Worm (Caenorhabditis elegans) whole organism, L4 larva: Measurements from ENCODE around the gene F28C10.1.

Experiments used
- F26F4.8 ChIP-seq: fragments of 200-800 bp; sonication (Bioruptor generic); conservative IDR thresholded peaks from 2 replicates; pipeline ENCODE4 v1.3.6; 2022; ENCODE audit warnings: missing genetic modification characterization, missing compliant biosample characterization
- F37D6.2 ChIP-seq: sonication (generic microtip); optimal IDR thresholded peaks from 2 replicates; lab custom pipeline; 2016; ENCODE audit warnings: mild to moderate bottlenecking, missing genetic modification characterization, missing compliant biosample characterization
- T26A8.4 ChIP-seq: fragments of 200-800 bp; sonication (Bioruptor generic); IDR thresholded peaks from 2 replicates; pipeline ENCODE4 v1.3.6; 2022; ENCODE audit warnings: missing genetic modification characterization, missing compliant biosample characterization
- Y48G9A.11 ChIP-seq: fragments of 200-800 bp; sonication (Bioruptor generic); IDR thresholded peaks from 2 replicates; pipeline ENCODE4 v1.3.6; 2022; ENCODE audit warnings: missing genetic modification reagents, missing genetic modification characterization, missing compliant biosample characterization
- ZK337.2 ChIP-seq: fragments of 200-800 bp; sonication (Bioruptor generic); IDR thresholded peaks from 2 replicates; pipeline ENCODE4 v1.3.6; 2022; ENCODE audit warnings: missing genetic modification reagents, missing genetic modification characterization, missing compliant biosample characterization
- aha-1 ChIP-seq: fragments of 150-350 bp; peaks from one replicate; lab custom pipeline; 2014; ENCODE audit warnings: missing biosample characterization, missing genetic modification characterization
- aly-2 ChIP-seq: sonication (generic microtip); optimal IDR thresholded peaks from 2 replicates; lab custom pipeline; 2018; ENCODE audit warnings: missing biosample characterization, missing genetic modification characterization
- arid-1 ChIP-seq: fragments of 200-800 bp; sonication (Bioruptor generic); conservative IDR thresholded peaks from 2 replicates; pipeline ENCODE4 v1.3.6; 2022; ENCODE audit warnings: missing genetic modification reagents, missing genetic modification characterization, missing compliant biosample characterization
- ceh-20 ChIP-seq: fragments of 200-800 bp; sonication (Bioruptor generic); IDR thresholded peaks from 2 replicates; pipeline ENCODE4 v1.3.6; 2022; ENCODE audit warnings: missing genetic modification reagents, missing genetic modification characterization, missing compliant biosample characterization
- ceh-32 ChIP-seq: sonication (generic microtip); optimal IDR thresholded peaks from 2 replicates; lab custom pipeline; 2016; ENCODE audit warnings: mild to moderate bottlenecking, missing genetic modification characterization, missing compliant biosample characterization; ENCODE audit not compliant: poor library complexity
- ceh-82 ChIP-seq: sonication (generic microtip); optimal IDR thresholded peaks from 2 replicates; lab custom pipeline; 2017; ENCODE audit warnings: missing biosample characterization, missing genetic modification characterization
- ces-1 ChIP-seq: fragments of 150-350 bp; sonication (generic microtip); optimal IDR thresholded peaks from 4 replicates; lab custom pipeline; 2014; ENCODE audit warnings: missing biosample characterization, missing genetic modification reagents, missing genetic modification characterization
- daf-8 ChIP-seq: fragments of 200-800 bp; sonication (Bioruptor generic); IDR thresholded peaks from 2 replicates; pipeline ENCODE4 v1.3.6; 2022; ENCODE audit warnings: missing genetic modification characterization, missing compliant biosample characterization
- dmd-8 ChIP-seq: fragments of 200-800 bp; sonication (Bioruptor generic); IDR thresholded peaks from 2 replicates; pipeline ENCODE4 v1.3.6; 2022; ENCODE audit warnings: missing genetic modification characterization, missing compliant biosample characterization
- dpl-1 ChIP-seq: fragments of 150-350 bp; optimal IDR thresholded peaks from 2 replicates; lab custom pipeline; 2014; ENCODE audit warnings: missing biosample characterization, missing genetic modification reagents, missing genetic modification characterization
- duxl-1 ChIP-seq: sonication (generic microtip); optimal IDR thresholded peaks from 2 replicates; lab custom pipeline; 2016; ENCODE audit warnings: mild to moderate bottlenecking, missing genetic modification characterization, moderate library complexity, missing compliant biosample characterization; ENCODE audit not compliant: poor library complexity
- dve-1 ChIP-seq: sonication (generic microtip); optimal IDR thresholded peaks from 2 replicates; lab custom pipeline; 2017; ENCODE audit warnings: antibody characterized with exemption, mild to moderate bottlenecking, missing genetic modification characterization, missing compliant biosample characterization; ENCODE audit not compliant: insufficient read depth
- egl-43 ChIP-seq: fragments of 200-800 bp; sonication (Bioruptor generic); IDR thresholded peaks from 2 replicates; pipeline ENCODE4 v1.3.6; 2022; ENCODE audit warnings: missing genetic modification reagents, missing genetic modification characterization, missing compliant biosample characterization
- hif-1 ChIP-seq, 2 experiments: sonication (generic microtip); optimal IDR thresholded peaks; 2 replicates each; lab custom pipeline; 2016 to 2017; ENCODE audit warnings: missing compliant biosample characterization in 2 of 2, missing genetic modification characterization in 2 of 2, missing genetic modification reagents in 2 of 2, missing genotype in 2 of 2, mild to moderate bottlenecking in 1 of 2
- hlh-11 ChIP-seq: fragments of 200-800 bp; sonication (Bioruptor generic); optimal IDR thresholded peaks from 2 replicates; lab custom pipeline; 2018; ENCODE audit warnings: mild to moderate bottlenecking, missing genetic modification characterization, missing compliant biosample characterization
- hlh-30 ChIP-seq: sonication (generic microtip); optimal IDR thresholded peaks from 2 replicates; lab custom pipeline; 2017; ENCODE audit warnings: antibody characterized with exemption, mild to moderate bottlenecking, missing genetic modification characterization, missing compliant biosample characterization; ENCODE audit not compliant: insufficient read depth
- hmg-1.1 ChIP-seq: fragments of 200-800 bp; sonication (Bioruptor generic); IDR thresholded peaks from 2 replicates; pipeline ENCODE4 v1.3.6; 2022; ENCODE audit warnings: missing genetic modification reagents, missing genetic modification characterization, missing compliant biosample characterization
- lin-1 ChIP-seq: fragments of 200-800 bp; sonication (Bioruptor generic); IDR thresholded peaks from 2 replicates; pipeline ENCODE4 v1.3.6; 2022; ENCODE audit warnings: missing genetic modification reagents, missing genetic modification characterization, missing compliant biosample characterization
- lin-15B ChIP-seq: fragments of 150-350 bp; sonication (generic microtip); optimal IDR thresholded peaks from 3 replicates; lab custom pipeline; 2014; ENCODE audit warnings: missing biosample characterization, missing genetic modification characterization
- lin-39 ChIP-seq: fragments of 150-350 bp; optimal IDR thresholded peaks from 2 replicates; lab custom pipeline; 2014; ENCODE audit warnings: missing biosample characterization, missing genetic modification reagents, missing genetic modification characterization
- lsy-2 ChIP-seq, 2 experiments: fragments of 150-350 bp in 1 of 2; sonication (generic microtip) in 1 of 2; optimal IDR thresholded peaks; 2 replicates each; lab custom pipeline; 2014 to 2017; ENCODE audit warnings: missing biosample characterization in 2 of 2, missing genetic modification characterization in 2 of 2
- madf-5 ChIP-seq, 2 experiments: fragments of 200-800 bp; sonication (Bioruptor generic); IDR thresholded peaks; 2 replicates each; pipeline ENCODE4 v1.3.6; 2022; ENCODE audit warnings: missing compliant biosample characterization in 2 of 2, missing genetic modification characterization in 2 of 2
- mxl-3 ChIP-seq: fragments of 200-800 bp; sonication (Bioruptor generic); optimal IDR thresholded peaks from 2 replicates; lab custom pipeline; 2018; ENCODE audit warnings: mild to moderate bottlenecking, missing genetic modification characterization, missing compliant biosample characterization
- nhr-102 ChIP-seq: sonication (generic microtip); optimal IDR thresholded peaks from 2 replicates; lab custom pipeline; 2016; ENCODE audit warnings: mild to moderate bottlenecking, missing genetic modification characterization, moderate library complexity, missing compliant biosample characterization
- nhr-11 ChIP-seq: fragments of 150-350 bp; optimal IDR thresholded peaks from 2 replicates; lab custom pipeline; 2014; ENCODE audit warnings: missing biosample characterization, missing genetic modification characterization
- nhr-111 ChIP-seq: fragments of 200-800 bp; sonication (Bioruptor generic); optimal IDR thresholded peaks from 2 replicates; lab custom pipeline; 2018; ENCODE audit warnings: mild to moderate bottlenecking, missing genetic modification characterization, missing compliant biosample characterization
- nhr-25 ChIP-seq: sonication (generic microtip); optimal IDR thresholded peaks from 2 replicates; lab custom pipeline; 2017; ENCODE audit warnings: missing genetic modification characterization, mild to moderate bottlenecking, missing compliant biosample characterization, antibody characterized with exemption, moderate library complexity, borderline replicate concordance; ENCODE audit not compliant: insufficient read depth
- nhr-48 ChIP-seq: sonication (generic microtip); optimal IDR thresholded peaks from 2 replicates; lab custom pipeline; 2016; ENCODE audit warnings: mild to moderate bottlenecking, missing genetic modification characterization, missing compliant biosample characterization
- nhr-77 ChIP-seq: fragments of 150-350 bp; optimal IDR thresholded peaks from 2 replicates; lab custom pipeline; 2014; ENCODE audit warnings: missing biosample characterization, missing genetic modification characterization
- pha-4 ChIP-seq, 2 experiments: fragments of 150-350 bp in 1 of 2; fragments of 200-800 bp in 1 of 2; sonication (Bioruptor generic) in 1 of 2; IDR thresholded peaks in 1 of 2; optimal IDR thresholded peaks in 1 of 2; 2 replicates each; pipeline versions ENCODE4 v1.3.6 to Lab custom; 2014 to 2022; ENCODE audit warnings: missing genetic modification characterization in 2 of 2, missing genetic modification reagents in 2 of 2, missing biosample characterization in 1 of 2, missing compliant biosample characterization in 1 of 2
- php-3 ChIP-seq: fragments of 200-800 bp; sonication (Bioruptor generic); IDR thresholded peaks from 2 replicates; pipeline ENCODE4 v1.3.6; 2022; ENCODE audit warnings: missing genetic modification reagents, missing genetic modification characterization, missing compliant biosample characterization
- rbr-2 ChIP-seq: sonication (generic microtip); optimal IDR thresholded peaks from 2 replicates; lab custom pipeline; 2016; ENCODE audit warnings: missing genotype, missing genetic modification characterization, missing compliant biosample characterization
- set-16 ChIP-seq: fragments of 200-800 bp; sonication (Bioruptor generic); IDR thresholded peaks from 2 replicates; pipeline ENCODE4 v1.3.6; 2022; ENCODE audit warnings: missing genetic modification reagents, missing genetic modification characterization, missing compliant biosample characterization
- snpc-4 ChIP-seq: fragments of 150-350 bp; optimal IDR thresholded peaks from 2 replicates; lab custom pipeline; 2014; ENCODE audit warnings: missing biosample characterization, missing genetic modification characterization
- spr-3 ChIP-seq: fragments of 200-800 bp; sonication (Bioruptor generic); optimal IDR thresholded peaks from 2 replicates; lab custom pipeline; 2018; ENCODE audit warnings: mild to moderate bottlenecking, missing genetic modification characterization, missing compliant biosample characterization
- unc-62 ChIP-seq, 3 experiments: fragments of 150-350 bp in 1 of 3; sonication (generic microtip); optimal IDR thresholded peaks in 2 of 3; peaks in 1 of 3; 1 replicate in 1 of 3; 2 replicates in 2 of 3; lab custom pipeline; 2014 to 2017; ENCODE audit warnings: missing biosample characterization in 3 of 3, missing genetic modification characterization in 3 of 3, missing genetic modification reagents in 3 of 3, missing genotype in 1 of 3
- zip-2 ChIP-seq: fragments of 150-350 bp; optimal IDR thresholded peaks from 2 replicates; lab custom pipeline; 2014; ENCODE audit warnings: missing biosample characterization, missing genetic modification characterization

Gene F28C10.1

ce11 chrX:573270-573669, 30.4 kb downstream of the F28C10.1 start (continued):
- TF ChIP-seq arid-1 (GFP tag; lab: Robert Waterston, UW) = no peak
- TF ChIP-seq ces-1 (GFP tag; lab: Kevin White, UChicago) = no peak
- TF ChIP-seq nhr-25 (tag; lab: Kevin White, UChicago) = no peak
- TF ChIP-seq rbr-2 (tag; lab: Kevin White, UChicago) = peak; percentile 26
- TF ChIP-seq aly-2 (tag; lab: Kevin White, UChicago) = no peak
- peak; percentile 4 for TF ChIP-seq dpl-1 (GFP tag; lab: Kevin White, UChicago)
- TF ChIP-seq Y48G9A.11 (GFP tag; lab: Robert Waterston, UW) = no peak
- no peak for TF ChIP-seq dmd-8 (GFP tag; lab: Robert Waterston, UW)
- TF ChIP-seq php-3 (GFP tag; lab: Robert Waterston, UW) = no peak
- peak; percentile 91 for TF ChIP-seq aha-1 (tag; lab: Kevin White, UChicago)
- no peak for TF ChIP-seq pha-4 (GFP tag; IDR thresholded peaks at IDR 0.05; lab: Robert Waterston, UW)
- TF ChIP-seq pha-4 (tag; optimal IDR thresholded peaks at IDR 0.05; lab: Kevin White, UChicago) = peak; percentile 41
- TF ChIP-seq zip-2 = peak; percentile 85
- TF ChIP-seq T26A8.4 = no peak
- peak in 1 of 2 experiments; percentile 46 for TF ChIP-seq hif-1 (tag; optimal IDR thresholded peaks at IDR 0.05; lab: Kevin White, UChicago)
- TF ChIP-seq dve-1 = no peak
- TF ChIP-seq hmg-1.1 (GFP tag; lab: Robert Waterston, UW) = 0 out of 2 replicates have a peak, but pooled peaks have one; percentile 37
- TF ChIP-seq nhr-77 (tag; lab: Kevin White, UChicago) = no peak
- no peak for TF ChIP-seq F26F4.8 (GFP tag; lab: Robert Waterston, UW)
- peak; percentile 21 for TF ChIP-seq nhr-102 (tag; lab: Kevin White, UChicago)
- no peak for TF ChIP-seq lin-15B (tag; lab: Kevin White, UChicago)
- peak; percentile 28 for TF ChIP-seq hlh-11 (tag; lab: Kevin White, UChicago)
- peak; percentile 81 for TF ChIP-seq nhr-11 (tag; lab: Kevin White, UChicago)
- no peak for TF ChIP-seq ceh-32 (tag; lab: Kevin White, UChicago)
- TF ChIP-seq hlh-30 (tag; lab: Kevin White, UChicago) = peak; percentile 63
- peak; percentile 22 for TF ChIP-seq mxl-3 (GFP tag; lab: Kevin White, UChicago)
- TF ChIP-seq daf-8 (GFP tag; lab: Robert Waterston, UW) = no peak
- TF ChIP-seq nhr-48 (tag; lab: Kevin White, UChicago) = no peak
- TF ChIP-seq nhr-111 = no peak
- no peak for TF ChIP-seq spr-3 (GFP tag; lab: Kevin White, UChicago)
- no peak for TF ChIP-seq duxl-1 (tag; lab: Kevin White, UChicago)

DNA sequence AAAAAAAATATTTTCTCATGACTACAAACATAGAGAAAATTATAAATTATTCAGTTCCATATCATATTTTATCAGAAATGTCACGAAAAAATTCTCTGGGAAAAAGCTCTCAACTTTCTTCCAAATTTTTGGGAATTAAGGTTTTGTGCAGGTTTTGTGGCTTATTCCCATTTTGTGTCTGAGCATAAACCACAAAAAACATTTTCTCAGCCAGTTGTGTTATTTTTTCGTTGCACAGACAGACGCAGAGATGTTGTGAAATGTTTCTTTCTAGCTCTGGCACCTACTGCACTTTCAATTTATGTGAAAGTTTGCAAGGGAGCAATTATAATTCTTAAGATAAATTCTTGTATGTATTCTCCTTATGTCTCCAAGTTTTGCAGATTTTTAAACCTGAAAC, 32.2 kb downstream of the F28C10.1 start:
- TF ChIP-seq lin-15B (tag; lab: Kevin White, UChicago) = no peak
- peak; percentile 64 for TF ChIP-seq nhr-102 (tag; lab: Kevin White, UChicago)

ce11 chrX:581754-582153, 38.8 kb downstream of the F28C10.1 start:
- TF ChIP-seq set-16 (peak; percentile 70), lin-39 (tag; lab: Kevin White, UChicago) (no peak)
- TF ChIP-seq, all 104 proteins: peak for 1

ce11 chrX:585598-586217, 42.8 kb downstream of the F28C10.1 start:
- TF ChIP-seq nhr-102 (tag; lab: Kevin White, UChicago) (no peak), ZK337.2 (GFP tag; lab: Robert Waterston, UW) (no peak), lsy-2 (tag; optimal IDR thresholded peaks at IDR 0.05; lab: Kevin White, UChicago) (no peak), unc-62 (GFP tag; optimal IDR thresholded peaks at IDR 0.05 in 1 of 2; lab: Kevin White, UChicago) (peak in 1 of 2 experiments; percentile 93), unc-62 (tag; optimal IDR thresholded peaks at IDR 0.05; lab: Kevin White, UChicago) (no peak), ceh-20 (GFP tag; lab: Robert Waterston, UW) (no peak), madf-5 (GFP tag; IDR thresholded peaks at IDR 0.05; lab: Robert Waterston, UW) (no peak), mxl-3 (GFP tag; lab: Kevin White, UChicago) (no peak), nhr-11 (tag; lab: Kevin White, UChicago) (no peak), snpc-4 (tag; lab: Kevin White, UChicago) (no peak), lin-1 (GFP tag; lab: Robert Waterston, UW) (no peak), egl-43 (no peak), dve-1 (no peak), F37D6.2 (tag; lab: Kevin White, UChicago) (no peak), aha-1 (tag; lab: Kevin White, UChicago) (peak; percentile 41), ceh-82 (tag; lab: Kevin White, UChicago) (no peak)
- TF ChIP-seq, all 104 proteins: peak for 2
